Worm (Caenorhabditis elegans) whole organism, L1 larva: Measurements from ENCODE around the gene prx-2.

Experiments used
- F16B12.6 ChIP-seq: fragments of 150-350 bp; optimal IDR thresholded peaks from 2 replicates; lab custom pipeline; 2014; ENCODE audit warnings: missing biosample characterization, missing genetic modification characterization
- Y116A8C.19 ChIP-seq: sonication (generic microtip); optimal IDR thresholded peaks from 2 replicates; lab custom pipeline; 2016; ENCODE audit warnings: missing compliant biosample characterization, missing genetic modification characterization, borderline replicate concordance
- aly-2 ChIP-seq: fragments of 150-350 bp; optimal IDR thresholded peaks from 2 replicates; lab custom pipeline; 2014; ENCODE audit warnings: missing biosample characterization, missing genetic modification characterization
- blmp-1 ChIP-seq: fragments of 150-350 bp; optimal IDR thresholded peaks from 2 replicates; lab custom pipeline; 2014; ENCODE audit warnings: missing biosample characterization, missing genetic modification characterization
- ceh-63 ChIP-seq: fragments of 200-800 bp; sonication (Bioruptor generic); optimal IDR thresholded peaks from 2 replicates; lab custom pipeline; 2018; ENCODE audit warnings: mild to moderate bottlenecking, missing genetic modification characterization, missing compliant biosample characterization
- ceh-82 ChIP-seq, 3 experiments: fragments of 150-350 bp in 1 of 3; sonication (generic microtip) in 2 of 3; optimal IDR thresholded peaks; 2 replicates each; lab custom pipeline; 2014 to 2017; ENCODE audit warnings: missing biosample characterization in 3 of 3, missing genetic modification characterization in 3 of 3
- ceh-88 ChIP-seq: fragments of 200-800 bp; sonication (Bioruptor generic); IDR thresholded peaks from 2 replicates; pipeline ENCODE4 v1.3.6; 2022; ENCODE audit warnings: missing genetic modification characterization, missing compliant biosample characterization
- ceh-90 ChIP-seq: sonication (generic microtip); optimal IDR thresholded peaks from 2 replicates; lab custom pipeline; 2016; ENCODE audit warnings: missing genetic modification characterization, missing compliant biosample characterization
- dpl-1 ChIP-seq, 3 experiments: fragments of 150-350 bp in 2 of 3; sonication (generic microtip) in 1 of 3; optimal IDR thresholded peaks; 2 replicates each; lab custom pipeline; 2014 to 2017; ENCODE audit warnings: missing biosample characterization in 3 of 3, missing genetic modification characterization in 3 of 3, missing genetic modification reagents in 3 of 3
- dsc-1 ChIP-seq: sonication (generic microtip); optimal IDR thresholded peaks from 2 replicates; lab custom pipeline; 2016; ENCODE audit warnings: mild to moderate bottlenecking, missing genetic modification characterization, missing compliant biosample characterization
- efl-1 ChIP-seq, 4 experiments: fragments of 150-350 bp; optimal IDR thresholded peaks in 3 of 4; peaks in 1 of 4; 1 replicate in 1 of 4; 2 replicates in 3 of 4; lab custom pipeline; 2014; ENCODE audit warnings: missing biosample characterization in 2 of 4, missing genetic modification characterization in 2 of 4, missing genetic modification reagents in 2 of 4
- egl-13 ChIP-seq: sonication (generic microtip); optimal IDR thresholded peaks from 2 replicates; lab custom pipeline; 2016; ENCODE audit warnings: missing genotype, missing genetic modification reagents, missing genetic modification characterization, missing compliant biosample characterization
- egl-27 ChIP-seq, 2 experiments: fragments of 150-350 bp in 1 of 2; sonication (generic microtip); optimal IDR thresholded peaks; 3 replicates each; lab custom pipeline; 2017 to 2018; ENCODE audit warnings: missing biosample characterization in 2 of 2, missing genetic modification characterization in 2 of 2, missing genetic modification reagents in 2 of 2
- fkh-10 ChIP-seq: sonication (generic microtip); optimal IDR thresholded peaks from 2 replicates; lab custom pipeline; 2017; ENCODE audit warnings: missing biosample characterization, missing genetic modification reagents, missing genetic modification characterization
- fkh-4 ChIP-seq: sonication (generic microtip); optimal IDR thresholded peaks from 2 replicates; lab custom pipeline; 2016; ENCODE audit warnings: missing compliant biosample characterization, missing genetic modification characterization, borderline replicate concordance
- fkh-8 ChIP-seq: sonication (generic microtip); optimal IDR thresholded peaks from 2 replicates; lab custom pipeline; 2016; ENCODE audit warnings: mild to moderate bottlenecking, missing genetic modification characterization, missing compliant biosample characterization
- grh-1 ChIP-seq: fragments of 200-800 bp; sonication (Bioruptor generic); IDR thresholded peaks from 2 replicates; pipeline ENCODE4 v1.3.6; 2022; ENCODE audit warnings: missing genetic modification reagents, missing genetic modification characterization, missing compliant biosample characterization
- hlh-17 ChIP-seq: fragments of 200-800 bp; sonication (Bioruptor generic); optimal IDR thresholded peaks from 2 replicates; lab custom pipeline; 2018; ENCODE audit warnings: missing genetic modification characterization, mild to moderate bottlenecking, missing compliant biosample characterization, moderate library complexity, borderline replicate concordance
- hlh-4 ChIP-seq: sonication (generic microtip); optimal IDR thresholded peaks from 2 replicates; lab custom pipeline; 2016; ENCODE audit warnings: mild to moderate bottlenecking, missing genetic modification characterization, missing compliant biosample characterization
- jun-1 ChIP-seq: fragments of 150-350 bp; optimal IDR thresholded peaks from 2 replicates; lab custom pipeline; 2014; ENCODE audit warnings: missing biosample characterization, missing genetic modification reagents, missing genetic modification characterization
- lin-14 ChIP-seq: fragments of 200-800 bp; sonication (Bioruptor generic); optimal IDR thresholded peaks from 2 replicates; lab custom pipeline; 2018; ENCODE audit warnings: mild to moderate bottlenecking, missing genetic modification characterization, moderate library complexity, missing compliant biosample characterization
- lin-15B ChIP-seq: fragments of 150-350 bp; sonication (generic microtip); optimal IDR thresholded peaks from 3 replicates; lab custom pipeline; 2014; ENCODE audit warnings: missing biosample characterization, missing genetic modification characterization
- lin-39 ChIP-seq: fragments of 150-350 bp; optimal IDR thresholded peaks from 2 replicates; lab custom pipeline; 2014; ENCODE audit warnings: missing biosample characterization, missing genetic modification reagents, missing genetic modification characterization
- lir-3 ChIP-seq: sonication (generic microtip); optimal IDR thresholded peaks from 2 replicates; lab custom pipeline; 2016; ENCODE audit warnings: mild to moderate bottlenecking, missing genetic modification characterization, moderate library complexity, missing compliant biosample characterization; ENCODE audit not compliant: poor library complexity
- mdl-1 ChIP-seq, 2 experiments: fragments of 150-350 bp; optimal IDR thresholded peaks; 2 replicates each; lab custom pipeline; 2014 to 2017; ENCODE audit warnings: missing biosample characterization in 2 of 2, missing genetic modification characterization in 2 of 2, inconsistent platforms in 1 of 2
- mef-2 ChIP-seq: fragments of 150-350 bp; optimal IDR thresholded peaks from 2 replicates; lab custom pipeline; 2014; ENCODE audit warnings: missing biosample characterization, missing genetic modification characterization
- mep-1 ChIP-seq: fragments of 150-350 bp; optimal IDR thresholded peaks from 2 replicates; lab custom pipeline; 2014; ENCODE audit warnings: missing biosample characterization, missing genetic modification characterization
- nhr-11 ChIP-seq: fragments of 150-350 bp; optimal IDR thresholded peaks from 2 replicates; lab custom pipeline; 2014; ENCODE audit warnings: missing biosample characterization, missing genetic modification characterization
- nhr-12 ChIP-seq: sonication (generic microtip); optimal IDR thresholded peaks from 2 replicates; lab custom pipeline; 2017; ENCODE audit warnings: missing biosample characterization, missing genetic modification characterization
- nhr-19 ChIP-seq: fragments of 200-800 bp; sonication (Bioruptor generic); conservative IDR thresholded peaks from 2 replicates; pipeline ENCODE4 v1.3.6; 2022; ENCODE audit warnings: missing genetic modification characterization, missing compliant biosample characterization
- nhr-47 ChIP-seq: sonication (generic microtip); optimal IDR thresholded peaks from 2 replicates; lab custom pipeline; 2016; ENCODE audit warnings: mild to moderate bottlenecking, missing genetic modification characterization, moderate library complexity, missing compliant biosample characterization
- nhr-71 ChIP-seq: sonication (generic microtip); optimal IDR thresholded peaks from 2 replicates; lab custom pipeline; 2016; ENCODE audit warnings: mild to moderate bottlenecking, missing genetic modification characterization, moderate library complexity, missing compliant biosample characterization
- nhr-76 ChIP-seq: sonication (generic microtip); optimal IDR thresholded peaks from 2 replicates; lab custom pipeline; 2017; ENCODE audit warnings: missing biosample characterization, missing genetic modification characterization
- nhr-85 ChIP-seq: sonication (generic microtip); peaks from one replicate; lab custom pipeline; 2016; ENCODE audit warnings: missing genetic modification characterization, inconsistent platforms, missing compliant biosample characterization
- nhr-90 ChIP-seq: sonication (generic microtip); optimal IDR thresholded peaks from 2 replicates; lab custom pipeline; 2016; ENCODE audit warnings: mild to moderate bottlenecking, missing genetic modification characterization, missing compliant biosample characterization; ENCODE audit not compliant: poor library complexity
- pag-3 ChIP-seq: sonication (generic microtip); optimal IDR thresholded peaks from 2 replicates; lab custom pipeline; 2017; ENCODE audit warnings: missing genetic modification characterization, mild to moderate bottlenecking, missing compliant biosample characterization, antibody characterized with exemption, borderline replicate concordance; ENCODE audit not compliant: insufficient read depth
- pax-3 ChIP-seq: fragments of 200-800 bp; sonication (Bioruptor generic); optimal IDR thresholded peaks from 2 replicates; lab custom pipeline; 2018; ENCODE audit warnings: mild to moderate bottlenecking, missing genetic modification characterization, moderate library complexity, missing compliant biosample characterization
- rnt-1 ChIP-seq: sonication (generic microtip); optimal IDR thresholded peaks from 2 replicates; lab custom pipeline; 2016; ENCODE audit warnings: mild to moderate bottlenecking, missing genetic modification characterization, moderate library complexity, missing compliant biosample characterization
- skn-1 ChIP-seq: fragments of 150-350 bp; optimal IDR thresholded peaks from 2 replicates; lab custom pipeline; 2014; ENCODE audit warnings: missing biosample characterization, missing genetic modification characterization
- snpc-4 ChIP-seq: fragments of 150-350 bp; optimal IDR thresholded peaks from 2 replicates; lab custom pipeline; 2014; ENCODE audit warnings: missing biosample characterization, missing genetic modification characterization
- tbx-2 ChIP-seq: sonication (generic microtip); optimal IDR thresholded peaks from 2 replicates; lab custom pipeline; 2016; ENCODE audit warnings: missing genetic modification characterization, missing compliant biosample characterization
- unc-62 ChIP-seq: fragments of 150-350 bp; optimal IDR thresholded peaks from 2 replicates; lab custom pipeline; 2014; ENCODE audit warnings: missing biosample characterization, missing genetic modification reagents, missing genetic modification characterization
- unc-86 ChIP-seq: sonication (generic microtip); optimal IDR thresholded peaks from 2 replicates; lab custom pipeline; 2016; ENCODE audit warnings: missing genetic modification characterization, missing compliant biosample characterization
- xbp-1 ChIP-seq: sonication (generic microtip); optimal IDR thresholded peaks from 2 replicates; lab custom pipeline; 2016; ENCODE audit warnings: missing genetic modification characterization, missing compliant biosample characterization
- zag-1 ChIP-seq: fragments of 150-350 bp; optimal IDR thresholded peaks from 2 replicates; lab custom pipeline; 2014; ENCODE audit warnings: missing biosample characterization, missing genetic modification characterization
- zip-4 ChIP-seq: fragments of 200-800 bp; sonication (Bioruptor generic); optimal IDR thresholded peaks from 2 replicates; lab custom pipeline; 2018; ENCODE audit warnings: mild to moderate bottlenecking, missing genetic modification characterization, moderate library complexity, missing compliant biosample characterization
- ztf-11 ChIP-seq, 2 experiments: sonication (generic microtip); optimal IDR thresholded peaks; 2 replicates each; lab custom pipeline; 2016 to 2017; ENCODE audit warnings: missing genetic modification characterization in 2 of 2, missing biosample characterization in 1 of 2, missing compliant biosample characterization in 1 of 2

Gene prx-2

ce11 chrIV:11688018-11688417, 44.1 kb downstream of the prx-2 start, which contains the start of gene ZK792.5:
Gene ZK792.5 (minus strand): TSS chrIV:11688118.
- TF ChIP-seq nhr-47 (tag; lab: Kevin White, UChicago) = no peak
- TF ChIP-seq efl-1 (optimal IDR thresholded peaks at IDR 0.05; lab: Kevin White, UChicago) = no peak
- no peak for TF ChIP-seq efl-1 (GFP tag; optimal IDR thresholded peaks at IDR 0.05 in 1 of 2; lab: Kevin White, UChicago)
- TF ChIP-seq nhr-71 (tag; lab: Kevin White, UChicago) = no peak
- TF ChIP-seq lir-3 (tag; lab: Kevin White, UChicago) = no peak
- TF ChIP-seq egl-13 (tag; lab: Kevin White, UChicago) = no peak
- no peak for TF ChIP-seq nhr-12 (tag; lab: Kevin White, UChicago)
- TF ChIP-seq nhr-90 (tag; lab: Kevin White, UChicago) = no peak
- no peak for TF ChIP-seq tbx-2 (tag; lab: Kevin White, UChicago)
- TF ChIP-seq ceh-90 (tag; lab: Kevin White, UChicago) = no peak
- TF ChIP-seq jun-1 (tag; lab: Kevin White, UChicago) = no peak
- TF ChIP-seq pag-3 (tag; lab: Kevin White, UChicago) = no peak
- no peak for TF ChIP-seq nhr-76
- TF ChIP-seq ceh-63 (GFP tag; lab: Kevin White, UChicago) = no peak
- TF ChIP-seq, all 84 proteins: peak for 0

DNA sequence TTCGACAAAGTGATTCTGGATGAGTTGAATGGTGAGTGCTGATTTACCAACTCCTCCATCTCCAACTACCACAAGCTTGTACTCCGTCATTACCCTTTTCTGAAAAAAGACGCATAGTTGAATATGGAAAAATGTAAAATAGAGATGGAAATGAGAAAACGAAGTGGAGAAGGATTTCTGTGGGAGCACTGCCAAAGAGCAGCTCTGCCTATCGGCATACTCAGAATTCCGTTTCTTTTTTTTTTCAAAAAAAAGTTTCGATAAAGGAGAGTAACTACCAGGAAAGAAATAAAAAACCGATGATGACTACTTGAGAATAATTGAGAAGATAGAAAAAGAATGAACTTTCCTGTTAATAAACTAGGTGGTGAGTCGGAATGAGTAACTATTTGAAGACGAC, 47.1 kb downstream of the prx-2 start, which contains the start of gene let-60:
TSS of gene let-60 (minus strand) at position 101 of the 400 bp plus-strand sequence.
- TF ChIP-seq F16B12.6 (tag; lab: Kevin White, UChicago) (no peak), zip-4 (GFP tag; lab: Kevin White, UChicago) (no peak), pax-3 (tag; lab: Kevin White, UChicago) (no peak), pag-3 (tag; lab: Kevin White, UChicago) (no peak), dsc-1 (tag; lab: Kevin White, UChicago) (no peak), jun-1 (tag; lab: Kevin White, UChicago) (no peak), hlh-17 (GFP tag; lab: Kevin White, UChicago) (no peak), ceh-90 (tag; lab: Kevin White, UChicago) (no peak), lin-15B (tag; lab: Kevin White, UChicago) (no peak), unc-86 (no peak), mep-1 (tag; lab: Kevin White, UChicago) (no peak), Y116A8C.19 (tag; lab: Kevin White, UChicago) (no peak), mdl-1 (tag; optimal IDR thresholded peaks at IDR 0.05; lab: Kevin White, UChicago) (no peak), aly-2 (no peak), ztf-11 (tag; optimal IDR thresholded peaks at IDR 0.05; lab: Kevin White, UChicago) (no peak)

ce11 chrIV:11691524-11691923, 47.6 kb downstream of the prx-2 start:
- TF ChIP-seq egl-27 (tag; optimal IDR thresholded peaks at IDR 0.05; lab: Kevin White, UChicago) (no peak), F16B12.6 (tag; lab: Kevin White, UChicago) (no peak), nhr-11 (tag; lab: Kevin White, UChicago) (no peak), skn-1 (tag; lab: Kevin White, UChicago) (no peak), nhr-85 (peak; percentile 59), fkh-4 (tag; lab: Kevin White, UChicago) (no peak), tbx-2 (tag; lab: Kevin White, UChicago) (no peak), zag-1 (tag; lab: Kevin White, UChicago) (no peak), lir-3 (tag; lab: Kevin White, UChicago) (no peak), fkh-8 (tag; lab: Kevin White, UChicago) (no peak), lin-14 (GFP tag; lab: Kevin White, UChicago) (no peak), mef-2 (tag; lab: Kevin White, UChicago) (no peak), xbp-1 (tag; lab: Kevin White, UChicago) (no peak), lin-39 (no peak), rnt-1 (tag; lab: Kevin White, UChicago) (peak; percentile 38), dpl-1 (GFP tag; optimal IDR thresholded peaks at IDR 0.05; lab: Kevin White, UChicago) (no peak), unc-62 (GFP tag; lab: Kevin White, UChicago) (no peak), blmp-1 (tag; lab: Kevin White, UChicago) (peak; percentile 68), ztf-11 (tag; optimal IDR thresholded peaks at IDR 0.05; lab: Kevin White, UChicago) (no peak), fkh-10 (GFP tag; lab: Kevin White, UChicago) (no peak), ceh-88 (GFP tag; lab: Robert Waterston, UW) (no peak), dsc-1 (tag; lab: Kevin White, UChicago) (no peak), ceh-82 (tag; optimal IDR thresholded peaks at IDR 0.05; lab: Kevin White, UChicago) (no peak), nhr-19 (GFP tag; lab: Robert Waterston, UW) (no peak), hlh-4 (tag; lab: Kevin White, UChicago) (no peak), egl-13 (tag; lab: Kevin White, UChicago) (no peak), snpc-4 (tag; lab: Kevin White, UChicago) (no peak), grh-1 (no peak)
